Worm (Caenorhabditis elegans) whole organism, L4/young adult: ENCODE data around the gene F38E9.6.
A peak's percentile ranks its signal among the peaks of the same experiment; 100 is the strongest.

Source experiments
- W03F9.2 ChIP-seq: fragments of 150-350 bp; optimal IDR thresholded peaks from 2 replicates; lab custom pipeline; 2014; ENCODE audit warnings: missing biosample characterization, missing genetic modification characterization
- dao-5 ChIP-seq: sonication (generic microtip); optimal IDR thresholded peaks from 2 replicates; lab custom pipeline; 2016; ENCODE audit warnings: missing genotype, missing genetic modification characterization, moderate library complexity, missing compliant biosample characterization
- him-1 ChIP-seq: sonication (generic microtip); optimal IDR thresholded peaks from 2 replicates; lab custom pipeline; 2016; ENCODE audit warnings: missing genotype, missing genetic modification reagents, missing genetic modification characterization, missing compliant biosample characterization

The F38E9.6 gene

ce11 chrX:16457113-16457512, 24.9 kb downstream of the F38E9.6 start:
- TF ChIP-seq W03F9.2 (tag; lab: Kevin White, UChicago) (no peak), dao-5 (tag; lab: Kevin White, UChicago) (no peak), him-1 (tag; lab: Kevin White, UChicago) (no peak)

ce11 chrX:16461319-16461718, 29.1 kb downstream of the F38E9.6 start:
- no peak for TF ChIP-seq dao-5 (tag; lab: Kevin White, UChicago)
- TF ChIP-seq him-1 (tag; lab: Kevin White, UChicago) = no peak
- no peak for TF ChIP-seq W03F9.2 (tag; lab: Kevin White, UChicago)

ce11 chrX:16466157-16466556, 33.9 kb downstream of the F38E9.6 start:
- no peak for TF ChIP-seq him-1 (tag; lab: Kevin White, UChicago)
- no peak for TF ChIP-seq dao-5 (tag; lab: Kevin White, UChicago)
- TF ChIP-seq W03F9.2 (tag; lab: Kevin White, UChicago) = no peak

ce11 chrX:16468845-16469244, 36.6 kb downstream of the F38E9.6 start:
- TF ChIP-seq dao-5 (tag; lab: Kevin White, UChicago) (no peak), him-1 (tag; lab: Kevin White, UChicago) (no peak), W03F9.2 (tag; lab: Kevin White, UChicago) (no peak)

ce11 chrX:16470758-16471157, 38.5 kb downstream of the F38E9.6 start, which contains the start of gene F38E9.1:
TSS of gene F38E9.1 (plus strand) at chrX:16471058.
- TF ChIP-seq dao-5 (tag; lab: Kevin White, UChicago) (no peak), W03F9.2 (tag; lab: Kevin White, UChicago) (no peak), him-1 (tag; lab: Kevin White, UChicago) (no peak)

- TF ChIP-seq W03F9.2 (tag; lab: Kevin White, UChicago) = no peak
- no peak for TF ChIP-seq him-1 (tag; lab: Kevin White, UChicago)
- no peak for TF ChIP-seq dao-5 (tag; lab: Kevin White, UChicago)
Observed at ce11 chrX:16480232-16480631, 48.0 kb downstream of the F38E9.6 start.

ce11 chrX:16481026-16481425, 48.8 kb downstream of the F38E9.6 start:
- no peak for TF ChIP-seq W03F9.2 (tag; lab: Kevin White, UChicago)
- TF ChIP-seq dao-5 (tag; lab: Kevin White, UChicago) = no peak
- TF ChIP-seq him-1 (tag; lab: Kevin White, UChicago) = no peak

- TF ChIP-seq W03F9.2 (tag; lab: Kevin White, UChicago) (no peak), him-1 (tag; lab: Kevin White, UChicago) (no peak), dao-5 (tag; lab: Kevin White, UChicago) (no peak)
Observed at ce11 chrX:16482944-16483343, 50.7 kb downstream of the F38E9.6 start.

- no peak for TF ChIP-seq W03F9.2 (tag; lab: Kevin White, UChicago)
- TF ChIP-seq him-1 (tag; lab: Kevin White, UChicago) = no peak
- TF ChIP-seq dao-5 (tag; lab: Kevin White, UChicago) = no peak
Observed at ce11 chrX:16484043-16484442, 51.8 kb downstream of the F38E9.6 start.

ce11 chrX:16484681-16485080, 52.4 kb downstream of the F38E9.6 start:
- TF ChIP-seq dao-5 (tag; lab: Kevin White, UChicago) (no peak), W03F9.2 (tag; lab: Kevin White, UChicago) (peak; percentile 4)

- TF ChIP-seq him-1 (tag; lab: Kevin White, UChicago) (no peak), dao-5 (tag; lab: Kevin White, UChicago) (no peak), W03F9.2 (tag; lab: Kevin White, UChicago) (no peak)
Observed at ce11 chrX:16485322-16485721, 53.1 kb downstream of the F38E9.6 start.

ce11 chrX:16487068-16487658, 54.9 kb downstream of the F38E9.6 start, which contains the start of gene cah-3:
TSS of gene cah-3 (plus strand) at chrX:16487481.
- TF ChIP-seq him-1 (tag; lab: Kevin White, UChicago) = no peak
- no peak for TF ChIP-seq dao-5 (tag; lab: Kevin White, UChicago)
- TF ChIP-seq W03F9.2 (tag; lab: Kevin White, UChicago) = no peak
